Worm (Caenorhabditis elegans): Measurements from ENCODE around the gene npr-2.
"Not testable (repeated sequence)": the region's sequence is repeated elsewhere in the genome, so short reads cannot be mapped to it uniquely, and the experiment has no call there.

The npr-2 gene

DNA sequence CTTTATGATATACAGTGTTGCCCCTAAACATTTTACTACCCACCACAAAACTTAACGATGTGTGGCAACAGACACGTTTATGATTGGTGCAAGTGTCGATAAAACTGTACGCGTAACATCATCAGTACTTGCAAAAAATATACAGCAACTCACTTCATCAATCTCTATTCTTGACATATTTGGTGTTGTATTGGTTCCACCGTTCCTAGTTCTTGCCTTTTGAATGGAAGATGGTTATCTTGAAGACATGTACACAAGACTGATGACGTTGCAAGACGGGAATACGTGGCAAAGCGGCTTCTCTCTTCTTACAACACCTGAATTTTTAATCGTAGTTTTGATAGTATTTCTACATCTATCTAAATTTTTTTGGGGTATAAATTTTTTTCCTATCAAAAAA is 31.0 kb upstream of the npr-2 start:
- TF ChIP-seq irx-1 (tag; optimal IDR thresholded peaks at IDR 0.05) (no peak), tlp-1 (tag; optimal IDR thresholded peaks at IDR 0.05) (no peak), lin-15B (tag; optimal IDR thresholded peaks at IDR 0.05) (no peak), snpc-4 (tag; optimal IDR thresholded peaks at IDR 0.05) (no peak), nhr-20 (tag; optimal IDR thresholded peaks at IDR 0.05) (no peak), pax-3 (tag; optimal IDR thresholded peaks at IDR 0.05) (no peak), nhr-237 (tag; optimal IDR thresholded peaks at IDR 0.05) (no peak), xbp-1 (tag; optimal IDR thresholded peaks at IDR 0.05) (no peak), efl-3 (GFP tag; optimal IDR thresholded peaks at IDR 0.05) (no peak), lin-35 (GFP tag; optimal IDR thresholded peaks at IDR 0.05) (no peak), nhr-77 (tag; optimal IDR thresholded peaks at IDR 0.05) (no peak), blmp-1 (tag; optimal IDR thresholded peaks at IDR 0.05) (no peak), C34B4.2 (tag; optimal IDR thresholded peaks at IDR 0.05) (no peak), ceh-8 (GFP tag; optimal IDR thresholded peaks at IDR 0.05) (no peak), efl-1 (optimal IDR thresholded peaks at IDR 0.05) (no peak), efl-1 (GFP tag; optimal IDR thresholded peaks at IDR 0.05 in 1 of 2) (no peak), aha-1 (tag; optimal IDR thresholded peaks at IDR 0.05) (no peak)

DNA sequence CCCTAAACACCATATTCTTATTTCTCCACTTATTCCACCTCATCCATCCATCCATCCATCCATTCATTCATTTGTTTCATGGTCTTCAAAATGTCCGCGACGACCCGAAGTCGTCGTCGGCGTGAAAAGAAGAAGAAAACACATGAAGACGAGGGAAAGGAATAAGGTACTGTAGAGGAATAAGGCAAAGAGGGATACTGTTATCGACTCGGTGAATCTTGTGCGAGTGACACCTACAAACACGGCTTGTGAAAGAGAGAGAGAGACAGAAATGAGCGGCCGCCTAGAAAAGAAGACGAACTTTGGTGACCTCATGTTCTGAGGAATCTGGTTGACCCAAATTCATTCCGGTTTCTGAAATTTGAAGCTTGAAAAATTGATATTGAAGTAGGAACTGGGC is 29.2 kb upstream of the npr-2 start:
- peak; percentile 45 for TF ChIP-seq blmp-1 (tag; optimal IDR thresholded peaks at IDR 0.05)
- TF ChIP-seq nhr-12 (tag; optimal IDR thresholded peaks at IDR 0.05): no peak
- no peak for TF ChIP-seq sox-4 (tag; optimal IDR thresholded peaks at IDR 0.05)
- peak; percentile 62 for TF ChIP-seq nhr-85 (tag)

DNA sequence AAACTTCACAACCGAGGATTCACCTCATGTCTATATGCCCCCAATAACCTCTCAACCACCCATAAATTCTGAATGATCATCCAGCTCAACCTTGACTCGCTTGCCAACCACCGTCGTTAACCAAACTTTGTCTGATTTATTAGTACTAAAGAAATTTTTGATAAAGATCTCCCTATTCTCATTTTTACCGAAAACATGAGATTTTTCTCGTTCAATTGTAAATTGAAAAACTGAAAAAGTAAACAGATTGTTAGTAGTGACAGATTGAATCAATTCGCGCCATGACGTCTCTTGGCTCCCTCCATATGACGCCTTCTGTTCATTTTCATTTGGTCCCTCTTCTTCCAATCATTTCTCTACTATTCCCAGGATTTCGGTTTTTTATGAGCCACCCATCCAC is 28.0 kb upstream of the npr-2 start:
- no peak for TF ChIP-seq pag-3 (tag; optimal IDR thresholded peaks at IDR 0.05; ENCODE audit: borderline replicate concordance, insufficient read depth)
- TF ChIP-seq snu-23 (GFP tag; optimal IDR thresholded peaks at IDR 0.05): no peak
- TF ChIP-seq zag-1 (tag; optimal IDR thresholded peaks at IDR 0.05): no peak
- TF ChIP-seq nhr-77 (tag; optimal IDR thresholded peaks at IDR 0.05): no peak
- TF ChIP-seq unc-98 (GFP tag; IDR thresholded peaks at IDR 0.05): no peak
- TF ChIP-seq nhr-28 (tag; optimal IDR thresholded peaks at IDR 0.05): no peak
- no peak for TF ChIP-seq nhr-85 (tag)
- TF ChIP-seq nhr-84 (tag; optimal IDR thresholded peaks at IDR 0.05): no peak
- no peak for TF ChIP-seq pax-3 (tag; optimal IDR thresholded peaks at IDR 0.05)
- no peak for TF ChIP-seq C04F5.9 (tag; optimal IDR thresholded peaks at IDR 0.05)
- TF ChIP-seq isw-1 (GFP tag; IDR thresholded peaks at IDR 0.05): no peak
- TF ChIP-seq tbx-2 (tag; optimal IDR thresholded peaks at IDR 0.05): no peak
- no peak for TF ChIP-seq egl-27 (tag; optimal IDR thresholded peaks at IDR 0.05)

- TF ChIP-seq egl-27 (tag; optimal IDR thresholded peaks at IDR 0.05) (no peak), efl-1 (optimal IDR thresholded peaks at IDR 0.05) (no peak), efl-1 (GFP tag; optimal IDR thresholded peaks at IDR 0.05 in 1 of 2) (peak in 1 of 2 experiments; percentile 18)
These were observed 21.7 kb upstream of the npr-2 start, which contains the start of gene aat-1 for ce11 chrIV:9601595-9601994. TSS of gene aat-1 (minus strand) at chrIV:9601695.

ce11 chrIV:9595779-9596406 is 16.0 kb upstream of the npr-2 start, which contains the start of the genes F27C8.3 and F27C8.2:
TSS of gene F27C8.3 (minus strand) at chrIV:9595879.
TSS of gene F27C8.2 (plus strand) at chrIV:9596356.
- not testable (repeated sequence) for TF ChIP-seq lin-35 (GFP tag; optimal IDR thresholded peaks at IDR 0.05); ceh-90 (tag; optimal IDR thresholded peaks at IDR 0.05); mep-1 (tag; optimal IDR thresholded peaks at IDR 0.05)

DNA sequence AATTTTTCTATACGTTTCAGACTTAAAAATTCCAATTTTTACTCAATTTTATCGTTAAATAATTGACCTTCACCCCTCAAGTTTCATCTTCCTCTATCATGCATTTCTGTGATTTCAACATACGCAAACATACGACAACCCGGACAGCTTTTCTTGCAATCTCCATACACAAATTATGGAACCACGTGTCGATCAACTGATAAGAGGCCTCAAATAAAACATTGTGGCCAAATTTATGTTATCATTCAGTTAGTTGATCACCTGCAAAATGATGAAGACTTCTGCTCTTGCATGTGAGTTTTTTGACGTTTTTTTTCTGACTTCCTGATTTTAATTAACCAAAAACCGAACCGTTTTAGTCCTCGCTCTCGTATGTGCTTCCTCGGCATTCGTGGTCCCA is 13.5 kb upstream of the npr-2 start, which contains the start of gene spp-18:
Gene spp-18, plus strand, starts transcription at position 257 of the 400 bp plus-strand sequence.
- TF ChIP-seq ama-1 (optimal IDR thresholded peaks at IDR 0.05): no peak
- peak; percentile 3 for TF ChIP-seq nhr-20 (tag; optimal IDR thresholded peaks at IDR 0.05)
- peak; percentile 92 for TF ChIP-seq elt-2 (tag; optimal IDR thresholded peaks at IDR 0.05)
- TF ChIP-seq mdl-1 (tag; optimal IDR thresholded peaks at IDR 0.05): peak in 1 of 2 experiments; percentile 41
- no peak for TF ChIP-seq ces-1 (GFP tag; optimal IDR thresholded peaks at IDR 0.05)
- TF ChIP-seq lin-35 (GFP tag; optimal IDR thresholded peaks at IDR 0.05): peak in 1 of 2 experiments; percentile 34
